Fruit fly (Drosophila melanogaster): Measurements from ENCODE around the gene Mur89F.

Mur89F gene

dm6 chr3R:17120165-17120564 lies 81.8 kb downstream of the Mur89F start, which contains the start of gene CG34278:
Gene CG34278, plus strand, starts transcription at chr3R:17120465.
- TF ChIP-seq CTCF (GFP tag; optimal IDR thresholded peaks at IDR 0.05) (no peak), gem (tag; optimal IDR thresholded peaks at IDR 0.05) (no peak), sens (GFP tag) (peak; percentile 12)

- TF ChIP-seq CHES-1-like (GFP tag; optimal IDR thresholded peaks at IDR 0.05) = peak; percentile 25
- TF ChIP-seq CG42726 (GFP tag; IDR thresholded peaks at IDR 0.05; ENCODE audit: partially characterized antibody) = no peak
- TF ChIP-seq Dbx (GFP tag; IDR thresholded peaks at IDR 0.05) = no peak
- TF ChIP-seq crp (GFP tag; optimal IDR thresholded peaks at IDR 0.05) = peak in 1 of 2 experiments; percentile 70
- no peak for TF ChIP-seq cwo (GFP tag; optimal IDR thresholded peaks at IDR 0.05)
- TF ChIP-seq Usf (GFP tag; optimal IDR thresholded peaks at IDR 0.05) = no peak
- TF ChIP-seq Scr (GFP tag; IDR thresholded peaks at IDR 0.05; ENCODE audit: partially characterized antibody) = peak; percentile 21; the same call in 1 of the 2 replicates
- TF ChIP-seq nom (GFP tag; optimal IDR thresholded peaks at IDR 0.05) = peak; percentile 41
- TF ChIP-seq row (GFP tag; IDR thresholded peaks at IDR 0.05) = no peak
- TF ChIP-seq bowl (GFP tag; IDR thresholded peaks at IDR 0.05) = no peak
- peak; percentile 29; the same call in 1 of the 2 replicates for TF ChIP-seq MBD-R2 (GFP tag; IDR thresholded peaks at IDR 0.05)
- TF ChIP-seq Dad (GFP tag; optimal IDR thresholded peaks at IDR 0.05) = no peak
- peak; percentile 14 for TF ChIP-seq HmgZ (tag; optimal IDR thresholded peaks at IDR 0.05)
- no peak for TF ChIP-seq Bdp1 (GFP tag; optimal IDR thresholded peaks at IDR 0.05)
- TF ChIP-seq shn (GFP tag; optimal IDR thresholded peaks at IDR 0.05) = no peak
- TF ChIP-seq CG4360 (GFP tag; IDR thresholded peaks at IDR 0.05) = peak; percentile 62; the same call in 1 of the 2 replicates
- TF ChIP-seq pan (optimal IDR thresholded peaks at IDR 0.05) = no peak
- peak in 1 of 2 experiments; percentile 18 for TF ChIP-seq pan (GFP tag; optimal IDR thresholded peaks at IDR 0.05 in 1 of 2, IDR thresholded peaks at IDR 0.05 in 1 of 2)
- peak; percentile 96 for TF ChIP-seq CG3163 (GFP tag; optimal IDR thresholded peaks at IDR 0.05)
- TF ChIP-seq eve (GFP tag; optimal IDR thresholded peaks at IDR 0.05) = no peak
- peak; percentile 33 for TF ChIP-seq CG17385 (GFP tag; optimal IDR thresholded peaks at IDR 0.05)
- TF ChIP-seq wor (GFP tag; IDR thresholded peaks at IDR 0.05) = no peak
- peak; percentile 18 for TF ChIP-seq CG13296 (GFP tag; optimal IDR thresholded peaks at IDR 0.05)
- TF ChIP-seq jigr1 (GFP tag; IDR thresholded peaks at IDR 0.05) = no peak
- TF ChIP-seq Atf6 (GFP tag; IDR thresholded peaks at IDR 0.05) = peak; percentile 32; the same call in 1 of the 2 replicates
- TF ChIP-seq unc-4 (GFP tag; IDR thresholded peaks at IDR 0.05; ENCODE audit: partially characterized antibody) = peak; percentile 39; the same call in 1 of the 2 replicates
- TF ChIP-seq yki (optimal IDR thresholded peaks at IDR 0.05) = peak; percentile 57
- TF ChIP-seq ash1 (GFP tag; optimal IDR thresholded peaks at IDR 0.05) = peak; percentile 7
- TF ChIP-seq CG14441 (GFP tag; IDR thresholded peaks at IDR 0.05) = peak; percentile 23; the same call in 1 of the 2 replicates
- TF ChIP-seq CG11085 (GFP tag; IDR thresholded peaks at IDR 0.05) = 0 out of 2 replicates have a peak, but pooled peaks have one; percentile 22
- no peak for TF ChIP-seq MESR4 (GFP tag; optimal IDR thresholded peaks at IDR 0.05)
- TF ChIP-seq Optix (GFP tag; IDR thresholded peaks at IDR 0.05) = no peak
- 0 out of 2 replicates have a peak, but pooled peaks have one; percentile 32 for TF ChIP-seq wdn (GFP tag; IDR thresholded peaks at IDR 0.05)
- TF ChIP-seq knrl (GFP tag; IDR thresholded peaks at IDR 0.05; ENCODE audit: partially characterized antibody) = no peak
- TF ChIP-seq CG11504 (tag; optimal IDR thresholded peaks at IDR 0.05) = no peak
- 0 out of 3 replicates have a peak, but pooled peaks have one; percentile 36 for TF ChIP-seq CG6791 (GFP tag; IDR thresholded peaks at IDR 0.05; ENCODE audit: partially characterized antibody)
- peak; percentile 22; the same call in 1 of the 2 replicates for TF ChIP-seq Adf1 (GFP tag; IDR thresholded peaks at IDR 0.05)
- 0 out of 2 replicates have a peak, but pooled peaks have one; percentile 13 for TF ChIP-seq sob (GFP tag; IDR thresholded peaks at IDR 0.05)
- peak; percentile 48; the same call in 1 of the 2 replicates for TF ChIP-seq hbn (GFP tag; IDR thresholded peaks at IDR 0.05; ENCODE audit: partially characterized antibody)
- no peak for TF ChIP-seq CG1603 (tag; optimal IDR thresholded peaks at IDR 0.05)
- peak; percentile 21 for TF ChIP-seq sd (tag; optimal IDR thresholded peaks at IDR 0.05)
- no peak for TF ChIP-seq Dref (GFP tag; IDR thresholded peaks at IDR 0.05)
- TF ChIP-seq CG7745 (tag; optimal IDR thresholded peaks at IDR 0.05) = peak; percentile 35
- TF ChIP-seq Rx (GFP tag; IDR thresholded peaks at IDR 0.05) = no peak
- TF ChIP-seq grn (GFP tag; optimal IDR thresholded peaks at IDR 0.05) = no peak
- TF ChIP-seq CG10209 (GFP tag; optimal IDR thresholded peaks at IDR 0.05) = no peak
These were observed 83.0 kb downstream of the Mur89F start for dm6 chr3R:17118917-17119378.
